Fruit fly (Drosophila melanogaster) whole organism, embryonic: ENCODE results near the gene CG7006.

Source experiments
- Adf1 ChIP-seq: fragments of 200-800 bp; sonication (Bioruptor generic); IDR thresholded peaks from 2 replicates; pipeline ENCODE4 v1.3.6; 2022; ENCODE audit warnings: missing biosample characterization, missing genetic modification characterization
- C15 ChIP-seq: fragments of 200-800 bp; sonication (Bioruptor generic); IDR thresholded peaks from 3 replicates; pipeline ENCODE4 v1.3.6; 2022; ENCODE audit warnings: missing biosample characterization, missing genetic modification characterization
- CG1024 ChIP-seq: fragments of 200-800 bp; sonication (Bioruptor generic); IDR thresholded peaks from 2 replicates; pipeline ENCODE4 v1.3.6; 2022; ENCODE audit warnings: missing biosample characterization, missing genetic modification characterization
- CG10431 ChIP-seq: fragments of 200-800 bp; sonication (Bioruptor generic); optimal IDR thresholded peaks from 3 replicates; lab custom pipeline; 2018; ENCODE audit warnings: missing biosample characterization, mild to moderate bottlenecking, missing genetic modification characterization
- CG11247 ChIP-seq: fragments of 200-800 bp; sonication (Bioruptor generic); IDR thresholded peaks from 2 replicates; pipeline ENCODE4 v1.3.6; 2022; ENCODE audit warnings: missing biosample characterization, missing genetic modification characterization
- CG11456 ChIP-seq: fragments of 200-800 bp; sonication (Bioruptor generic); IDR thresholded peaks from 3 replicates; pipeline ENCODE4 v1.3.6; 2022; ENCODE audit warnings: missing biosample characterization, missing genetic modification characterization
- CG12391 ChIP-seq: fragments of 200-800 bp; sonication (Bioruptor generic); optimal IDR thresholded peaks from 3 replicates; lab custom pipeline; 2018; ENCODE audit warnings: missing biosample characterization, mild to moderate bottlenecking, missing genetic modification characterization, moderate library complexity
- CG13775 ChIP-seq: fragments of 200-800 bp; sonication (Bioruptor generic); optimal IDR thresholded peaks from 3 replicates; lab custom pipeline; 2017; ENCODE audit warnings: missing biosample characterization, mild to moderate bottlenecking, missing genetic modification characterization
- CG14014 ChIP-seq: fragments of 200-800 bp; sonication (Bioruptor generic); IDR thresholded peaks from 2 replicates; pipeline ENCODE4 v1.3.6; 2022; ENCODE audit warnings: missing biosample characterization, missing genetic modification characterization
- CG14667 ChIP-seq: fragments of 200-800 bp; sonication (Bioruptor generic); IDR thresholded peaks from 2 replicates; pipeline ENCODE4 v1.3.6; 2022; ENCODE audit warnings: missing biosample characterization, missing genetic modification characterization
- CG17612 ChIP-seq: fragments of 200-800 bp; sonication (Bioruptor generic); IDR thresholded peaks from 2 replicates; pipeline ENCODE4 v1.3.6; 2022; ENCODE audit warnings: missing biosample characterization, missing genetic modification characterization
- CG17829 ChIP-seq: fragments of 200-800 bp; optimal IDR thresholded peaks from 2 replicates; lab custom pipeline; 2019; ENCODE audit warnings: missing biosample characterization, mild to moderate bottlenecking, missing genetic modification characterization, moderate library complexity
- CG18599 ChIP-seq: fragments of 200-800 bp; sonication (Bioruptor generic); optimal IDR thresholded peaks from 3 replicates; lab custom pipeline; 2017; ENCODE audit warnings: missing biosample characterization, missing genetic modification characterization, mild to moderate bottlenecking, moderate library complexity, missing genetic modification reagents
- CG2120 ChIP-seq: fragments of 200-800 bp; sonication (Bioruptor generic); optimal IDR thresholded peaks from 3 replicates; lab custom pipeline; 2016; ENCODE audit warnings: missing biosample characterization, missing genetic modification characterization
- CG2889 ChIP-seq: fragments of 200-800 bp; sonication (Bioruptor generic); IDR thresholded peaks from 3 replicates; pipeline ENCODE4 v1.3.6; 2022; ENCODE audit warnings: missing biosample characterization, missing genetic modification characterization
- CG30403 ChIP-seq: fragments of 200-800 bp; sonication (Bioruptor generic); optimal IDR thresholded peaks from 3 replicates; lab custom pipeline; 2016; ENCODE audit warnings: missing biosample characterization, missing genetic modification characterization
- CG34224 ChIP-seq: fragments of 200-800 bp; sonication (Bioruptor generic); IDR thresholded peaks from 3 replicates; pipeline ENCODE4 v1.3.6; 2022; ENCODE audit warnings: missing biosample characterization, missing genetic modification characterization; ENCODE audit not compliant: partially characterized antibody
- CG3847 ChIP-seq: fragments of 200-800 bp; sonication (Bioruptor generic); IDR thresholded peaks from 2 replicates; pipeline ENCODE4 v1.3.6; 2022; ENCODE audit warnings: missing biosample characterization, missing genetic modification characterization
- CG4424 ChIP-seq: fragments of 200-800 bp; sonication (Bioruptor generic); optimal IDR thresholded peaks from 3 replicates; lab custom pipeline; 2016; ENCODE audit warnings: missing biosample characterization, missing genetic modification characterization
- CG6654 ChIP-seq: fragments of 200-800 bp; sonication (Bioruptor generic); optimal IDR thresholded peaks from 2 replicates; lab custom pipeline; 2017; ENCODE audit warnings: missing biosample characterization, mild to moderate bottlenecking, missing genetic modification characterization
- CG8359 ChIP-seq: fragments of 200-800 bp; sonication (Bioruptor generic); optimal IDR thresholded peaks from 2 replicates; lab custom pipeline; 2017; ENCODE audit warnings: missing biosample characterization, mild to moderate bottlenecking, missing genetic modification characterization, borderline replicate concordance
- CG9817 ChIP-seq: fragments of 200-800 bp; sonication (Bioruptor generic); optimal IDR thresholded peaks from 2 replicates; lab custom pipeline; 2018; ENCODE audit warnings: missing biosample characterization, mild to moderate bottlenecking, missing genetic modification characterization, moderate library complexity
- Drgx ChIP-seq: fragments of 200-800 bp; sonication (Bioruptor generic); IDR thresholded peaks from 2 replicates; pipeline ENCODE4 v1.3.6; 2022; ENCODE audit warnings: missing biosample characterization, missing genetic modification characterization
- Nf-YA ChIP-seq: fragments of 200-800 bp; sonication (Bioruptor generic); IDR thresholded peaks from 2 replicates; pipeline ENCODE4 v1.3.6; 2022; ENCODE audit warnings: missing biosample characterization, missing genetic modification characterization
- Oli ChIP-seq: fragments of 200-800 bp; sonication (Bioruptor generic); optimal IDR thresholded peaks from 2 replicates; lab custom pipeline; 2018; ENCODE audit warnings: missing biosample characterization, mild to moderate bottlenecking, missing genetic modification characterization, moderate library complexity
- Pdp1 ChIP-seq, 2 experiments: fragments of 200-800 bp; sonication (Bioruptor generic); optimal IDR thresholded peaks; 3 replicates each; lab custom pipeline; 2016; ENCODE audit warnings: missing biosample characterization in 2 of 2, missing genetic modification characterization in 2 of 2, mild to moderate bottlenecking in 1 of 2, moderate library complexity in 1 of 2
- Poxn ChIP-seq: fragments of 200-800 bp; sonication (Bioruptor generic); IDR thresholded peaks from 2 replicates; pipeline ENCODE4 v1.3.6; 2022; ENCODE audit warnings: missing biosample characterization, missing genetic modification characterization
- Ptx1 ChIP-seq: fragments of 200-800 bp; sonication (Bioruptor generic); IDR thresholded peaks from 2 replicates; pipeline ENCODE4 v1.3.6; 2022; ENCODE audit warnings: missing biosample characterization, missing genetic modification characterization
- Sry-δ ChIP-seq: fragments of 200-800 bp; sonication (Bioruptor generic); optimal IDR thresholded peaks from 2 replicates; lab custom pipeline; 2016; ENCODE audit warnings: missing biosample characterization, missing genetic modification characterization
- Tbp ChIP-seq: fragments of >200 bp; optimal IDR thresholded peaks from 2 replicates; lab custom pipeline; 2018; ENCODE audit warnings: missing biosample characterization, missing genetic modification characterization
- ase ChIP-seq: fragments of 200-800 bp; sonication (Bioruptor generic); IDR thresholded peaks from 3 replicates; pipeline ENCODE4 v1.3.6; 2022; ENCODE audit warnings: missing biosample characterization, missing genetic modification characterization
- ash1 ChIP-seq: fragments of 200-800 bp; sonication (Bioruptor generic); optimal IDR thresholded peaks from 2 replicates; lab custom pipeline; 2018; ENCODE audit warnings: missing biosample characterization, mild to moderate bottlenecking, missing genetic modification characterization
- cad ChIP-seq: fragments of >200 bp; optimal IDR thresholded peaks from 2 replicates; lab custom pipeline; 2017; ENCODE audit warnings: missing biosample characterization, missing genetic modification characterization
- cas ChIP-seq: fragments of 200-800 bp; sonication (Bioruptor generic); IDR thresholded peaks from 2 replicates; pipeline ENCODE4 v1.3.6; 2022; ENCODE audit warnings: missing biosample characterization, missing genetic modification characterization
- cg ChIP-seq: fragments of 200-800 bp; sonication (Bioruptor generic); optimal IDR thresholded peaks from 3 replicates; lab custom pipeline; 2019; ENCODE audit warnings: missing biosample characterization, mild to moderate bottlenecking, missing genetic modification characterization, moderate library complexity
- eve ChIP-seq, 2 experiments: fragments of >200 bp; optimal IDR thresholded peaks; 2 replicates each; lab custom pipeline; 2017; ENCODE audit warnings: missing biosample characterization in 2 of 2, missing genetic modification characterization in 2 of 2
- fd102C ChIP-seq: fragments of 200-800 bp; sonication (Bioruptor generic); optimal IDR thresholded peaks from 2 replicates; lab custom pipeline; 2018; ENCODE audit warnings: missing biosample characterization, mild to moderate bottlenecking, missing genetic modification characterization, moderate library complexity
- gt ChIP-seq: fragments of 200-800 bp; sonication (Bioruptor generic); IDR thresholded peaks from 2 replicates; pipeline ENCODE4 v1.3.6; 2022; ENCODE audit warnings: missing biosample characterization, missing genetic modification characterization
- insv ChIP-seq, 2 experiments: fragments of 200-800 bp; sonication (Bioruptor generic); optimal IDR thresholded peaks; 3 replicates each; lab custom pipeline; 2016 to 2018; ENCODE audit warnings: missing biosample characterization in 2 of 2, missing genetic modification characterization in 2 of 2
- pho ChIP-seq: fragments of 200-800 bp; sonication (Bioruptor generic); optimal IDR thresholded peaks from 2 replicates; lab custom pipeline; 2016; ENCODE audit warnings: missing biosample characterization, missing genetic modification characterization
- pnt ChIP-seq: fragments of 200-800 bp; sonication (Bioruptor generic); optimal IDR thresholded peaks from 3 replicates; lab custom pipeline; 2016; ENCODE audit warnings: missing biosample characterization, missing genetic modification characterization
- pros ChIP-seq: fragments of 200-800 bp; sonication (Bioruptor generic); optimal IDR thresholded peaks from 3 replicates; lab custom pipeline; 2019; ENCODE audit warnings: missing biosample characterization, mild to moderate bottlenecking, missing genetic modification characterization, moderate library complexity
- pum ChIP-seq: fragments of 200-800 bp; sonication (Bioruptor generic); optimal IDR thresholded peaks from 2 replicates; lab custom pipeline; 2016; ENCODE audit warnings: missing biosample characterization, missing genetic modification characterization
- rib ChIP-seq: fragments of 200-800 bp; sonication (Bioruptor generic); IDR thresholded peaks from 2 replicates; pipeline ENCODE4 v1.3.6; 2022; ENCODE audit warnings: missing biosample characterization, missing genetic modification characterization
- scrt ChIP-seq: fragments of 200-800 bp; sonication (Bioruptor generic); optimal IDR thresholded peaks from 2 replicates; lab custom pipeline; 2018; ENCODE audit warnings: missing biosample characterization, mild to moderate bottlenecking, missing genetic modification characterization, moderate library complexity
- sob ChIP-seq: fragments of 200-800 bp; sonication (Bioruptor generic); IDR thresholded peaks from 2 replicates; pipeline ENCODE4 v1.3.6; 2022; ENCODE audit warnings: missing biosample characterization, missing genetic modification characterization
- tio ChIP-seq: fragments of 200-800 bp; sonication (Bioruptor generic); optimal IDR thresholded peaks from 2 replicates; lab custom pipeline; 2017; ENCODE audit warnings: missing biosample characterization, missing genetic modification characterization, inconsistent platforms
- vnd ChIP-seq: fragments of 200-800 bp; sonication (Bioruptor generic); IDR thresholded peaks from 3 replicates; pipeline ENCODE4 v1.3.6; 2022; ENCODE audit warnings: missing biosample characterization, missing genetic modification characterization; ENCODE audit not compliant: partially characterized antibody
- zen2 ChIP-seq: fragments of 200-800 bp; sonication (Bioruptor generic); IDR thresholded peaks from 3 replicates; pipeline ENCODE4 v1.3.6; 2022; ENCODE audit warnings: missing biosample characterization, missing genetic modification characterization; ENCODE audit not compliant: partially characterized antibody
- zfh2 ChIP-seq: fragments of 200-800 bp; sonication (Bioruptor generic); optimal IDR thresholded peaks from 2 replicates; lab custom pipeline; 2016; ENCODE audit warnings: missing biosample characterization, missing genetic modification characterization

Gene CG7006

DNA sequence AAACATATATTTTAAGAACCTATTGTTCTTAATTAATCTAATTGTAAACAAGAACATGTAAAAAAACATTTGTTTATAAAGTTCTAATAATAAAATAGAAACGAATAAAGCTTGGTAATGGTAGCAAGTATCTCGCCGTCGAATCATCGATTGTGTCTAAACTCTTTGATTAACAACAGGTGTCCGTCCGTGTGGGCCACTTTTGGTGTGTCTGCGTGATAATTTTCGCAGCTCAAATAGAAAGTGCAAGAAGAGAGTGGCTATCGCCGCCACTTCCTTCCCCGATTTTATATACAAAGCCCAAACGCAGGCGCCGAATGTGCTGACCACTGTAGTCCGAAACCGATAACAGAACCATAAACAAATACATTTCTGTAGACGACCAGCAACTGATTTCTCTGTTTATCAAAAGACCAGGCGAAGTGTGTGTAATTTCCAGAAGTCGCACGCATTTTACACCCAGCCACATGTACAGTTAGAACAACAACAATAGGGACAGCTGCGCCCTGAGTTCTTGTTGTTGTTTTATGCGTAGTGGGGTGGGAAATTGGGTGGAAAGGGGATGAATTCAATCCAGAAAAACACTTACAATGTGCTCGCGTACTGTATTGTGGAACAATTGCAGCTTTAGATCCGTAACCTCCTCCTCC, 37.3 kb upstream of the CG7006 start (continued):
- TF ChIP-seq vnd (GFP tag; lab: Robert Waterston, UW) (no peak), CG8359 (GFP tag; lab: Kevin White, UChicago) (no peak), CG4424 (GFP tag; lab: Kevin White, UChicago) (no peak), Oli (tag; lab: Kevin White, UChicago) (no peak), CG11247 (no peak), CG17612 (GFP tag; lab: Robert Waterston, UW) (no peak), rib (no peak), CG18599 (GFP tag; lab: Kevin White, UChicago) (no peak), cas (GFP tag; lab: Robert Waterston, UW) (no peak), CG13775 (no peak), Poxn (no peak), zfh2 (GFP tag; lab: Kevin White, UChicago) (no peak), CG17829 (tag; lab: Kevin White, UChicago) (no peak), cad (GFP tag; lab: Kevin White, UChicago) (peak; percentile 15), pum (GFP tag; lab: Kevin White, UChicago) (no peak), CG9817 (tag; lab: Kevin White, UChicago) (no peak), ash1 (GFP tag; lab: Kevin White, UChicago) (no peak), CG12391 (tag; lab: Kevin White, UChicago) (no peak), pros (peak; percentile 34), Pdp1 (GFP tag; optimal IDR thresholded peaks at IDR 0.05; lab: Kevin White, UChicago) (no peak), Nf-YA (GFP tag; lab: Robert Waterston, UW) (no peak), tio (GFP tag; lab: Kevin White, UChicago) (no peak), CG11456 (GFP tag; lab: Robert Waterston, UW) (no peak), CG3847 (GFP tag; lab: Robert Waterston, UW) (no peak), CG6654 (no peak), Tbp (GFP tag; lab: Kevin White, UChicago) (no peak), scrt (peak; percentile 81), pho (no peak), zen2 (GFP tag; lab: Robert Waterston, UW) (no peak), cg (peak; percentile 4)

DNA sequence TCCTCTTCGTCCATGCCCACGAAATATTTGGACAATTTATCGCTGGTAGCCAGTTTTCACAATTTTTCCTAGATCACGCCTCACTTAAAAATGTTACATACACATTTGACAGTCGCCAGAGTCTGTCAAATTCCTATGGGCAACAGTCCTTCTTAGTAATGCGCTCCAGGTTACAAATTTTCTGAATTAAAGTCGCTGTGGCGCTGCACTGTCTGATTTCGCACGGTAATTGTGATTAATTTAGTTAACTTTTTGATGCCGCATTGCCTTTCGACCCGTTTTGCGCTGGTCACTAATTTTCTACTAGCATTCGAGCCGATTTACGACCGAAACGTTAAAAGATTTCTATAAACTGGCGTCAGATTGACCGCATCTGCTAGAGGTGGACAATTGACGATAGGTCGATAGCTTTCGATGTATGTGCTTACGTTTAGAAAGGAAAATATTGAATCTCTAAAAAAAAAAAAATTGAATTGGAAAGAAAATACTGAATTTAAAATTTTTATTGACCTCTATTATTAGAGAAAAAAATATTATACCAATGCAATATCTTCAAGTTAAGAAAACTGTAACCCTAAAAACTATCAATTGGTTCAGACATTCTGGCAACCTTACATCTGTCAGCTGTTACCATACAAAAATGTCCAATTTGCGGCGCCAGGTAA, 36.7 kb upstream of the CG7006 start, which contains the start of the genes lili and CG34150:
Gene lili (minus strand): TSS at position 376 of the 665 bp plus-strand sequence.
Gene CG34150 (plus strand): TSS at position 626 of the 665 bp plus-strand sequence.
- TF ChIP-seq Poxn (no peak), pnt (GFP tag; lab: Kevin White, UChicago) (peak; percentile 3), Drgx (no peak; the same call in 1 of the 2 replicates), Ptx1 (GFP tag; lab: Robert Waterston, UW) (peak; percentile 81), Sry-δ (GFP tag; lab: Kevin White, UChicago) (peak; percentile 95), eve (GFP tag; optimal IDR thresholded peaks at IDR 0.05; lab: Kevin White, UChicago) (no peak), CG10431 (GFP tag; lab: Kevin White, UChicago) (peak; percentile 30), Adf1 (GFP tag; lab: Robert Waterston, UW) (peak; percentile 44), CG34224 (GFP tag; lab: Robert Waterston, UW) (peak; percentile 85), CG14014 (GFP tag; lab: Robert Waterston, UW) (peak; percentile 78), ase (GFP tag; lab: Robert Waterston, UW) (no peak), scrt (peak; percentile 70), C15 (GFP tag; lab: Robert Waterston, UW) (no peak), insv (GFP tag; optimal IDR thresholded peaks at IDR 0.05; lab: Kevin White, UChicago) (peak in 1 of 2 experiments; percentile 32), CG14667 (GFP tag; lab: Robert Waterston, UW) (0 out of 2 replicates have a peak, but pooled peaks have one; percentile 26), CG1024 (peak; percentile 57), fd102C (GFP tag; lab: Kevin White, UChicago) (no peak), CG30403 (GFP tag; lab: Kevin White, UChicago) (peak; percentile 85), CG2889 (GFP tag; lab: Robert Waterston, UW) (0 out of 3 replicates have a peak, but pooled peaks have one; percentile 45), sob (GFP tag; lab: Robert Waterston, UW) (peak; percentile 86), gt (GFP tag; lab: Robert Waterston, UW) (no peak), CG2120 (peak; percentile 91)
